Fruit fly (Drosophila melanogaster): Measurements from ENCODE around the gene CG31673.

The CG31673 gene

DNA sequence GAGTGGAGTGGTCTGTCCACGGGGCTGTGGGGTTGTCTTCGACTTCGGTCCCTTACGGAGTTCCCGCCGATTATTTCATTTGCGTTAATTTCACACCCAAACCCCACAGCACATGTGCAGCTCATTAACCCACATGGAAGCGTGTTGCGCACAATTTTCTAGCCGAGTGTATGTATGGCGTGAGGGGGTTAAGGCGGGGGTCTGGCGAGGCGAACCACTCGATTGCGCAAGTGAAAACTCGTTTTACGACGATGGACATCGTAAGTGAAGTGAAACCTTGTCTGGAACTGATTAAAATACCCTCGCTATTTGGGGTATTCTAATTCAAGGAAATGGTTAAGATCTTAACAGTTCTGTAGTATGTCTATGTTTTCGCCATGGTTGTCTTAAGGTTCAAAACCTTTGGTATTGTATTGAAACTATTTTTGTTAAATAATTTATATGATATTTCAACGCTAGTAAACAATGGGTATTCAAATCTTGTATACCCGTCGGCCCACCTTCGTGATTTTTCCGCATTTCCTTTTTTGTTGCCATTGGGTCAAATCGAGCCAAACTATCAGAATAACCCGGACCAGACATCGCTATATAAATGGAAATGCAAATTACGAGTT lies 18.3 kb upstream of the CG31673 start (continued):
- TF ChIP-seq az2 (GFP tag; optimal IDR thresholded peaks at IDR 0.05) (peak; percentile 45), trh (GFP tag; optimal IDR thresholded peaks at IDR 0.05) (no peak), Pdp1 (GFP tag; optimal IDR thresholded peaks at IDR 0.05) (peak in 1 of 2 experiments; percentile 84), vnd (GFP tag; IDR thresholded peaks at IDR 0.05; ENCODE audit: partially characterized antibody) (no peak), mld (GFP tag; IDR thresholded peaks at IDR 0.05; ENCODE audit: partially characterized antibody) (no peak), Jarid2 (GFP tag; optimal IDR thresholded peaks at IDR 0.05) (no peak), Dbx (GFP tag; IDR thresholded peaks at IDR 0.05) (no peak), unpg (GFP tag; optimal IDR thresholded peaks at IDR 0.05) (peak; percentile 58), ham (GFP tag; IDR thresholded peaks at IDR 0.05) (no peak), D19B (GFP tag; optimal IDR thresholded peaks at IDR 0.05) (peak; percentile 62), CG7372 (GFP tag; IDR thresholded peaks at IDR 0.05) (peak; percentile 48; the same call in 1 of the 2 replicates), CG12236 (GFP tag; optimal IDR thresholded peaks at IDR 0.05) (no peak), CG15479 (GFP tag; optimal IDR thresholded peaks at IDR 0.05) (no peak), E2f2 (GFP tag; IDR thresholded peaks at IDR 0.05) (peak; percentile 59), CG11504 (tag; optimal IDR thresholded peaks at IDR 0.05) (peak; percentile 59), CG11560 (tag; IDR thresholded peaks at IDR 0.05) (no peak), cg (GFP tag; optimal IDR thresholded peaks at IDR 0.05) (no peak), HLH3B (GFP tag; IDR thresholded peaks at IDR 0.05) (peak; percentile 39; the same call in 1 of the 2 replicates), pzg (GFP tag; optimal IDR thresholded peaks at IDR 0.05) (no peak), zen2 (GFP tag; IDR thresholded peaks at IDR 0.05; ENCODE audit: partially characterized antibody) (no peak), CG17328 (GFP tag; IDR thresholded peaks at IDR 0.05) (no peak), CG10543 (GFP tag; optimal IDR thresholded peaks at IDR 0.05) (peak; percentile 31), CG17612 (GFP tag; IDR thresholded peaks at IDR 0.05) (no peak), CG12744 (GFP tag; optimal IDR thresholded peaks at IDR 0.05) (no peak), CG6254 (GFP tag; optimal IDR thresholded peaks at IDR 0.05) (no peak), CG9609 (GFP tag; optimal IDR thresholded peaks at IDR 0.05) (no peak), chif (GFP tag; optimal IDR thresholded peaks at IDR 0.05) (peak in 1 of 2 experiments; percentile 35), rib (GFP tag; IDR thresholded peaks at IDR 0.05) (no peak), Rfx (GFP tag; IDR thresholded peaks at IDR 0.05) (peak; percentile 51), CG34376 (GFP tag; optimal IDR thresholded peaks at IDR 0.05) (no peak), CG1024 (GFP tag; IDR thresholded peaks at IDR 0.05) (no peak), Drgx (GFP tag; IDR thresholded peaks at IDR 0.05) (peak; percentile 87), bsh (GFP tag; optimal IDR thresholded peaks at IDR 0.05) (peak; percentile 59 to 62), Dfd (GFP tag; optimal IDR thresholded peaks at IDR 0.05) (no peak), CG9727 (GFP tag; optimal IDR thresholded peaks at IDR 0.05) (no peak), CG14050 (GFP tag; IDR thresholded peaks at IDR 0.05) (peak; percentile 49), CG8765 (GFP tag; IDR thresholded peaks at IDR 0.05) (no peak), hb (GFP tag; IDR thresholded peaks at IDR 0.05; ENCODE audit: partially characterized antibody) (no peak), Six4 (GFP tag; optimal IDR thresholded peaks at IDR 0.05) (no peak), Hmr (GFP tag; optimal IDR thresholded peaks at IDR 0.05) (peak; percentile 42), CG7271 (tag; optimal IDR thresholded peaks at IDR 0.05) (no peak), CG12299 (tag; optimal IDR thresholded peaks at IDR 0.05) (no peak), peb (GFP tag; IDR thresholded peaks at IDR 0.05) (no peak), BEAF-32 (GFP tag; optimal IDR thresholded peaks at IDR 0.05) (no peak), Stat92E (GFP tag; optimal IDR thresholded peaks at IDR 0.05) (no peak), toy (GFP tag; IDR thresholded peaks at IDR 0.05) (no peak), gsb-n (tag; optimal IDR thresholded peaks at IDR 0.05) (peak; percentile 34), CG1792 (GFP tag; optimal IDR thresholded peaks at IDR 0.05) (no peak), scrt (GFP tag; optimal IDR thresholded peaks at IDR 0.05) (no peak)

All from whole organism, embryonic.